Worm (Caenorhabditis elegans) whole organism, L4/young adult: ENCODE measurements around the gene ztf-17.

Experiments
- W03F9.2 ChIP-seq: fragments of 150-350 bp; optimal IDR thresholded peaks from 2 replicates; lab custom pipeline; 2014; ENCODE audit warnings: missing biosample characterization, missing genetic modification characterization
- dao-5 ChIP-seq: sonication (generic microtip); optimal IDR thresholded peaks from 2 replicates; lab custom pipeline; 2016; ENCODE audit warnings: missing genotype, missing genetic modification characterization, moderate library complexity, missing compliant biosample characterization
- him-1 ChIP-seq: sonication (generic microtip); optimal IDR thresholded peaks from 2 replicates; lab custom pipeline; 2016; ENCODE audit warnings: missing genotype, missing genetic modification reagents, missing genetic modification characterization, missing compliant biosample characterization

Gene ztf-17

ce11 chrII:7827883-7828282, 42.1 kb downstream of the ztf-17 start:
- no peak for TF ChIP-seq W03F9.2
- TF ChIP-seq dao-5 (tag; lab: Kevin White, UChicago) = no peak

- no peak for TF ChIP-seq dao-5 (tag; lab: Kevin White, UChicago)
- no peak for TF ChIP-seq him-1 (tag; lab: Kevin White, UChicago)
- TF ChIP-seq W03F9.2 = no peak
These were observed 44.9 kb downstream of the ztf-17 start, which contains the start of gene srw-62 for ce11 chrII:7825107-7825506. Gene srw-62, plus strand, starts transcription at chrII:7825407.

ce11 chrII:7822454-7822853, 47.5 kb downstream of the ztf-17 start, which contains the start of gene irld-47:
Gene irld-47, minus strand, starts transcription at chrII:7822554.
- TF ChIP-seq dao-5 (tag; lab: Kevin White, UChicago) = no peak
- no peak for TF ChIP-seq him-1 (tag; lab: Kevin White, UChicago)
- TF ChIP-seq W03F9.2 = no peak

- TF ChIP-seq dao-5 (tag; lab: Kevin White, UChicago) (no peak), W03F9.2 (no peak), him-1 (tag; lab: Kevin White, UChicago) (no peak)
These were observed 50.6 kb downstream of the ztf-17 start for ce11 chrII:7819359-7819758.

ce11 chrII:7817580-7817979, 52.4 kb downstream of the ztf-17 start:
- TF ChIP-seq W03F9.2 (no peak), dao-5 (tag; lab: Kevin White, UChicago) (no peak), him-1 (tag; lab: Kevin White, UChicago) (no peak)
